Fruit fly (Drosophila melanogaster) whole organism: ENCODE data around the gene CG3246.

Experiments
- CG8478 ChIP-seq: fragments of >200 bp; optimal IDR thresholded peaks from 2 replicates; lab custom pipeline; 2018; ENCODE audit warnings: inconsistent platforms
- pan ChIP-seq: fragments of >200 bp; optimal IDR thresholded peaks from 2 replicates; lab custom pipeline; 2017
- psq ChIP-seq: fragments of >200 bp; optimal IDR thresholded peaks from 2 replicates; lab custom pipeline; 2017
- usp ChIP-seq: fragments of >200 bp; optimal IDR thresholded peaks from 2 replicates; lab custom pipeline; 2017; ENCODE audit warnings: missing biosample characterization, missing genetic modification characterization, mixed read lengths

DNA sequence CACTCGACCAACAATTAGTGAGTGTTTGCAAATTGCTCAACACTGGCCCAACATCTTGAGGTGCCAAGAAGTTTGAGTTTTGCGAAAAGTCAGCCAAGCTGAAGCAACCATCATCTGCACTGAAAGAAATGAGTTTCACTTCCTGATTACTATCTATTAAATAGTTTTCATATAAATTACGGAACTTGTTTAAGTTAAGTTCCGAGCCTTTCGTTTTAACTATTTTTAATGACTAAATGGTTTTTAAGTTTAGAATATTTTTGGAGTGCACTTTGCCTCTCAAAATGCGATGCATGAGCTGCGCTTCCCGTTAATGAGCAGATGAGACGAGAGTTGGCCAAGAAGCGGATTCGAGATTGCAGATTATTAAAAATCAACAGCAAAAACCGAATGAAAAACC is 20.1 kb downstream of the CG3246 start:
- TF ChIP-seq CG8478: no peak
- TF ChIP-seq psq (lab: Kevin White, UChicago): no peak
- TF ChIP-seq pan: no peak
- TF ChIP-seq usp (GFP tag; lab: Kevin White, UChicago): no peak
